Fruit fly (Drosophila melanogaster) whole organism, prepupa: ENCODE results near the gene CG9497.

Experiments
- CG15336 ChIP-seq: fragments of 200-800 bp; sonication (Bioruptor generic); IDR thresholded peaks from 2 replicates; pipeline ENCODE4 v1.3.6; 2022; ENCODE audit warnings: missing biosample characterization, missing genetic modification characterization
- CG6163 ChIP-seq: fragments of 200-800 bp; sonication (Bioruptor generic); IDR thresholded peaks from 3 replicates; pipeline ENCODE4 v1.3.6; 2022; ENCODE audit warnings: missing biosample characterization, missing genetic modification characterization
- Met ChIP-seq: fragments of 200-800 bp; sonication (Bioruptor generic); optimal IDR thresholded peaks from 3 replicates; lab custom pipeline; 2016; ENCODE audit warnings: missing biosample characterization, missing genetic modification characterization
- Sox14 ChIP-seq: fragments of 200-800 bp; sonication (Bioruptor generic); optimal IDR thresholded peaks from 3 replicates; lab custom pipeline; 2016; ENCODE audit warnings: missing biosample characterization, missing genetic modification characterization
- dsx ChIP-seq: fragments of 200-800 bp; optimal IDR thresholded peaks from 3 replicates; lab custom pipeline; 2019; ENCODE audit warnings: missing biosample characterization, mild to moderate bottlenecking, missing genetic modification characterization, moderate library complexity; ENCODE audit not compliant: poor library complexity, severe bottlenecking
- vri ChIP-seq: fragments of 200-800 bp; sonication (Bioruptor generic); optimal IDR thresholded peaks from 3 replicates; lab custom pipeline; 2016; ENCODE audit warnings: missing biosample characterization, mild to moderate bottlenecking, missing genetic modification characterization

DNA sequence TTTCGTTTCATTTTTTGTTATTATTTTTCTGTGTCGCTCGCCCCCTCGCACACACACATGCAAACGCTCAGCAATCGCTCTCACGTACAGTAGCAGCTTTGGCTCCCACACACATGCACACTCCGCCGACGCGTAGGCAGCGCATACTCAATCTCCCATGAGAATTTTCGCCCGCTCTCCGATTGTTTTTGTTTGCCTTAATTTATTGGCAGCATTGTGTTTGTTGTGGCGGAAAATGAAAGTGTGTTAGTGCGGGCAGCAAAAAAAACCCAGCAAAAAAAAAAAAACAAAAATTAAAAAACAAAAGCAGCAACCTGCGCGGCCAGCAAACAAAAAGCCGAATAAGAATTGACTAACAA is 23.9 kb downstream of the CG9497 start:
- TF ChIP-seq vri: peak; percentile 68
- peak; percentile 97 for TF ChIP-seq CG6163 (GFP tag; lab: Robert Waterston, UW)
- no peak for TF ChIP-seq Met (GFP tag; lab: Kevin White, UChicago)
- no peak for TF ChIP-seq dsx (GFP tag; lab: Kevin White, UChicago)
- peak; percentile 30 for TF ChIP-seq Sox14 (GFP tag; lab: Kevin White, UChicago)
- peak; percentile 85 for TF ChIP-seq CG15336 (GFP tag; lab: Robert Waterston, UW)
